Fruit fly (Drosophila melanogaster) whole organism, prepupa: ENCODE measurements around the gene Indy.
A peak's percentile ranks its signal among the peaks of the same experiment; 100 is the strongest.

Experiments used
- CG10631 ChIP-seq: fragments of 200-800 bp; sonication (Bioruptor generic); optimal IDR thresholded peaks from 2 replicates; lab custom pipeline; 2016; ENCODE audit warnings: missing biosample characterization, missing genetic modification characterization
- CG10669 ChIP-seq: fragments of 200-800 bp; sonication (Bioruptor generic); optimal IDR thresholded peaks from 3 replicates; lab custom pipeline; 2018; ENCODE audit warnings: missing biosample characterization, mild to moderate bottlenecking, missing genetic modification characterization, moderate library complexity
- CG11294 ChIP-seq: fragments of 200-800 bp; sonication (Bioruptor generic); IDR thresholded peaks from 2 replicates; pipeline ENCODE4 v1.3.6; 2022; ENCODE audit warnings: missing biosample characterization, missing genetic modification characterization
- CG1621 ChIP-seq: fragments of 200-800 bp; sonication (Bioruptor generic); optimal IDR thresholded peaks from 3 replicates; lab custom pipeline; 2018; ENCODE audit warnings: missing biosample characterization, mild to moderate bottlenecking, missing genetic modification characterization
- CG16779 ChIP-seq: fragments of 200-800 bp; sonication (Bioruptor generic); optimal IDR thresholded peaks from 3 replicates; lab custom pipeline; 2017; ENCODE audit warnings: missing biosample characterization, mild to moderate bottlenecking, missing genetic modification characterization
- CG3032 ChIP-seq: fragments of 200-800 bp; optimal IDR thresholded peaks from 2 replicates; lab custom pipeline; 2019; ENCODE audit warnings: missing biosample characterization, mild to moderate bottlenecking, missing genetic modification characterization, moderate library complexity
- CG31627 ChIP-seq: fragments of 200-800 bp; sonication (Bioruptor generic); optimal IDR thresholded peaks from 3 replicates; lab custom pipeline; 2016; ENCODE audit warnings: missing biosample characterization, missing genetic modification characterization
- CG32006 ChIP-seq: fragments of 200-800 bp; sonication (Bioruptor generic); optimal IDR thresholded peaks from 3 replicates; lab custom pipeline; 2017; ENCODE audit warnings: missing biosample characterization, mild to moderate bottlenecking, missing genetic modification characterization
- CG34406 ChIP-seq: fragments of 200-800 bp; sonication (Bioruptor generic); optimal IDR thresholded peaks from 3 replicates; lab custom pipeline; 2016; ENCODE audit warnings: missing biosample characterization, missing genetic modification characterization
- CG3919 ChIP-seq: fragments of 200-800 bp; sonication (Bioruptor generic); optimal IDR thresholded peaks from 3 replicates; lab custom pipeline; 2016; ENCODE audit warnings: missing biosample characterization, missing genetic modification characterization
- CG4318 ChIP-seq: fragments of 200-800 bp; sonication (Bioruptor generic); optimal IDR thresholded peaks from 3 replicates; lab custom pipeline; 2017; ENCODE audit warnings: missing biosample characterization, mild to moderate bottlenecking, missing genetic modification characterization
- CG6163 ChIP-seq: fragments of 200-800 bp; sonication (Bioruptor generic); IDR thresholded peaks from 3 replicates; pipeline ENCODE4 v1.3.6; 2022; ENCODE audit warnings: missing biosample characterization, missing genetic modification characterization
- CG6276 ChIP-seq: fragments of 200-800 bp; sonication (Bioruptor generic); optimal IDR thresholded peaks from 2 replicates; lab custom pipeline; 2017; ENCODE audit warnings: missing biosample characterization, mild to moderate bottlenecking, missing genetic modification characterization
- CG6792 ChIP-seq: fragments of 200-800 bp; sonication (Bioruptor generic); optimal IDR thresholded peaks from 3 replicates; lab custom pipeline; 2016; ENCODE audit warnings: missing biosample characterization, missing genetic modification characterization
- CG6808 ChIP-seq: fragments of 200-800 bp; sonication (Bioruptor generic); optimal IDR thresholded peaks from 3 replicates; lab custom pipeline; 2017; ENCODE audit warnings: missing biosample characterization, missing genetic modification characterization, mild to moderate bottlenecking, moderate library complexity, missing genetic modification reagents
- CG7368 ChIP-seq: fragments of 200-800 bp; sonication (Bioruptor generic); optimal IDR thresholded peaks from 3 replicates; lab custom pipeline; 2016; ENCODE audit warnings: missing biosample characterization, missing genetic modification characterization
- CG8632 ChIP-seq: fragments of 200-800 bp; sonication (Bioruptor generic); optimal IDR thresholded peaks from 3 replicates; lab custom pipeline; 2016; ENCODE audit warnings: missing biosample characterization, missing genetic modification characterization
- CG9139 ChIP-seq: fragments of 200-800 bp; sonication (Bioruptor generic); optimal IDR thresholded peaks from 3 replicates; lab custom pipeline; 2017; ENCODE audit warnings: missing biosample characterization, mild to moderate bottlenecking, missing genetic modification characterization
- Eip75B ChIP-seq: fragments of 200-800 bp; sonication (Bioruptor generic); optimal IDR thresholded peaks from 3 replicates; lab custom pipeline; 2016; ENCODE audit warnings: missing biosample characterization, missing genetic modification characterization
- Eip78C ChIP-seq: fragments of 200-800 bp; sonication (Bioruptor generic); peaks from one replicate; lab custom pipeline; 2016; ENCODE audit warnings: missing biosample characterization, missing genetic modification characterization
- Ets21C ChIP-seq: fragments of 200-800 bp; sonication (Bioruptor generic); optimal IDR thresholded peaks from 3 replicates; lab custom pipeline; 2016; ENCODE audit warnings: missing biosample characterization, missing genetic modification characterization
- Ets96B ChIP-seq: fragments of 200-800 bp; optimal IDR thresholded peaks from 2 replicates; lab custom pipeline; 2019; ENCODE audit warnings: missing biosample characterization, mild to moderate bottlenecking, missing genetic modification characterization, moderate library complexity
- Gug ChIP-seq: fragments of 200-800 bp; sonication (Bioruptor generic); IDR thresholded peaks from 2 replicates; pipeline ENCODE4 v1.3.6; 2022; ENCODE audit warnings: missing biosample characterization, missing genetic modification characterization
- Hr39 ChIP-seq: fragments of 200-800 bp; sonication (Bioruptor generic); optimal IDR thresholded peaks from 2 replicates; lab custom pipeline; 2016; ENCODE audit warnings: missing biosample characterization, missing genetic modification characterization
- Hr4 ChIP-seq: fragments of 200-800 bp; sonication (Bioruptor generic); optimal IDR thresholded peaks from 3 replicates; lab custom pipeline; 2016; ENCODE audit warnings: missing biosample characterization, missing genetic modification characterization
- Lpt ChIP-seq: fragments of 200-800 bp; sonication (Bioruptor generic); optimal IDR thresholded peaks from 3 replicates; lab custom pipeline; 2016; ENCODE audit warnings: missing biosample characterization, missing genetic modification characterization
- OdsH ChIP-seq: fragments of 200-800 bp; sonication (Bioruptor generic); optimal IDR thresholded peaks from 3 replicates; lab custom pipeline; 2016; ENCODE audit warnings: missing biosample characterization, missing genetic modification characterization
- Sox102F ChIP-seq: fragments of 200-800 bp; sonication (Bioruptor generic); optimal IDR thresholded peaks from 2 replicates; lab custom pipeline; 2016; ENCODE audit warnings: missing biosample characterization, mild to moderate bottlenecking, missing genetic modification characterization
- Sox14 ChIP-seq: fragments of 200-800 bp; sonication (Bioruptor generic); optimal IDR thresholded peaks from 3 replicates; lab custom pipeline; 2016; ENCODE audit warnings: missing biosample characterization, missing genetic modification characterization
- acj6 ChIP-seq: fragments of 200-800 bp; sonication (Bioruptor generic); optimal IDR thresholded peaks from 3 replicates; lab custom pipeline; 2016; ENCODE audit warnings: missing biosample characterization, missing genetic modification characterization
- dac ChIP-seq: fragments of 200-800 bp; sonication (Bioruptor generic); optimal IDR thresholded peaks from 2 replicates; lab custom pipeline; 2017; ENCODE audit warnings: missing biosample characterization, mild to moderate bottlenecking, missing genetic modification characterization
- dsx ChIP-seq: fragments of 200-800 bp; optimal IDR thresholded peaks from 3 replicates; lab custom pipeline; 2019; ENCODE audit warnings: missing biosample characterization, mild to moderate bottlenecking, missing genetic modification characterization, moderate library complexity; ENCODE audit not compliant: poor library complexity, severe bottlenecking
- eg ChIP-seq: fragments of 200-800 bp; sonication (Bioruptor generic); IDR thresholded peaks from 3 replicates; pipeline ENCODE4 v1.3.6; 2022; ENCODE audit warnings: missing biosample characterization, missing genetic modification characterization
- fd59A ChIP-seq: fragments of 200-800 bp; sonication (Bioruptor generic); optimal IDR thresholded peaks from 2 replicates; lab custom pipeline; 2017; ENCODE audit warnings: missing biosample characterization, mild to moderate bottlenecking, missing genetic modification characterization, missing genetic modification reagents
- fd85E ChIP-seq: fragments of 200-800 bp; sonication (Bioruptor generic); optimal IDR thresholded peaks from 3 replicates; lab custom pipeline; 2016; ENCODE audit warnings: missing biosample characterization, missing genetic modification characterization
- fkh ChIP-seq: fragments of 200-800 bp; sonication (Bioruptor generic); optimal IDR thresholded peaks from 3 replicates; lab custom pipeline; 2017; ENCODE audit warnings: missing biosample characterization, mild to moderate bottlenecking, missing genetic modification characterization, moderate library complexity
- net ChIP-seq: fragments of 200-800 bp; sonication (Bioruptor generic); optimal IDR thresholded peaks from 3 replicates; lab custom pipeline; 2016; ENCODE audit warnings: missing biosample characterization, missing genetic modification characterization
- pdm3 ChIP-seq: fragments of 200-800 bp; sonication (Bioruptor generic); optimal IDR thresholded peaks from 3 replicates; lab custom pipeline; 2016; ENCODE audit warnings: missing biosample characterization, missing genetic modification characterization
- salr ChIP-seq, 2 experiments: fragments of 200-800 bp; sonication (Bioruptor generic); optimal IDR thresholded peaks; 3 replicates each; lab custom pipeline; 2016 to 2018; ENCODE audit warnings: missing biosample characterization in 2 of 2, missing genetic modification characterization in 2 of 2, mild to moderate bottlenecking in 1 of 2
- spab ChIP-seq: fragments of 200-800 bp; sonication (Bioruptor generic); optimal IDR thresholded peaks from 2 replicates; lab custom pipeline; 2017; ENCODE audit warnings: missing biosample characterization, mild to moderate bottlenecking, missing genetic modification characterization, missing genetic modification reagents
- ss ChIP-seq, 2 experiments: fragments of 200-800 bp; sonication (Bioruptor generic); optimal IDR thresholded peaks; 2 replicates in 1 of 2; 3 replicates in 1 of 2; lab custom pipeline; 2017 to 2018; ENCODE audit warnings: mild to moderate bottlenecking in 2 of 2, missing biosample characterization in 2 of 2, missing genetic modification characterization in 2 of 2, moderate library complexity in 1 of 2
- svp ChIP-seq: fragments of 200-800 bp; sonication (Bioruptor generic); peaks from one replicate; lab custom pipeline; 2016; ENCODE audit warnings: missing biosample characterization, missing genetic modification characterization
- vri ChIP-seq: fragments of 200-800 bp; sonication (Bioruptor generic); optimal IDR thresholded peaks from 3 replicates; lab custom pipeline; 2016; ENCODE audit warnings: missing biosample characterization, mild to moderate bottlenecking, missing genetic modification characterization

The Indy gene

dm6 chr3L:18791232-18792008, 54.6 kb downstream of the Indy start:
- TF ChIP-seq CG6808 (GFP tag; lab: Kevin White, UChicago) (peak; percentile 54), dac (peak; percentile 56), CG16779 (tag; lab: Kevin White, UChicago) (peak; percentile 40), vri (GFP tag; lab: Kevin White, UChicago) (no peak), net (GFP tag; lab: Kevin White, UChicago) (peak; percentile 32), CG11294 (GFP tag; lab: Robert Waterston, UW) (peak; percentile 34; the same call in 1 of the 2 replicates), CG3032 (tag; lab: Kevin White, UChicago) (peak; percentile 68), CG34406 (GFP tag; lab: Kevin White, UChicago) (peak; percentile 9), Sox14 (peak; percentile 45), CG7368 (GFP tag; lab: Kevin White, UChicago) (no peak), CG6276 (GFP tag; lab: Kevin White, UChicago) (peak; percentile 47), svp (peak; percentile 27), CG10631 (GFP tag; lab: Kevin White, UChicago) (peak; percentile 33), Eip75B (GFP tag; lab: Kevin White, UChicago) (peak; percentile 14), CG3919 (GFP tag; lab: Kevin White, UChicago) (peak; percentile 38), pdm3 (GFP tag; lab: Kevin White, UChicago) (peak; percentile 57), Gug (GFP tag; lab: Robert Waterston, UW) (peak; percentile 53), spab (GFP tag; lab: Kevin White, UChicago) (peak; percentile 58), CG10669 (GFP tag; lab: Kevin White, UChicago) (peak; percentile 67), ss (GFP tag; optimal IDR thresholded peaks at IDR 0.05; lab: Kevin White, UChicago) (peak; percentile 30 to 89), eg (GFP tag; lab: Robert Waterston, UW) (peak; percentile 75), Eip78C (peak; percentile 76), Lpt (GFP tag; lab: Kevin White, UChicago) (peak; percentile 46), CG32006 (GFP tag; lab: Kevin White, UChicago) (peak; percentile 50), fd85E (GFP tag; lab: Kevin White, UChicago) (no peak), dsx (GFP tag; lab: Kevin White, UChicago) (peak; percentile 65), Ets96B (tag; lab: Kevin White, UChicago) (peak; percentile 76), salr (GFP tag; optimal IDR thresholded peaks at IDR 0.05; lab: Kevin White, UChicago) (peak; percentile 68 to 74), CG8632 (GFP tag; lab: Kevin White, UChicago) (no peak), Hr39 (no peak), CG9139 (GFP tag; lab: Kevin White, UChicago) (peak; percentile 40), OdsH (peak; percentile 42), CG1621 (tag; lab: Kevin White, UChicago) (peak; percentile 80), fd59A (GFP tag; lab: Kevin White, UChicago) (peak; percentile 42), CG6792 (GFP tag; lab: Kevin White, UChicago) (peak; percentile 0), CG6163 (GFP tag; lab: Robert Waterston, UW) (peak; percentile 84), Sox102F (GFP tag; lab: Kevin White, UChicago) (no peak), acj6 (GFP tag; lab: Kevin White, UChicago) (no peak), CG4318 (peak; percentile 7), fkh (peak; percentile 68), Hr4 (GFP tag; lab: Kevin White, UChicago) (peak; percentile 16), Ets21C (no peak), CG31627 (GFP tag; lab: Kevin White, UChicago) (no peak)
